Worm (Caenorhabditis elegans) whole organism, early embryonic: ENCODE results near the gene T26E4.2.
"Not testable (repeated sequence)": the region's sequence is repeated elsewhere in the genome, so short reads cannot be mapped to it uniquely, and the experiment has no call there.

Experiments
- B0310.2 ChIP-seq: sonication (generic microtip); optimal IDR thresholded peaks from 2 replicates; lab custom pipeline; 2016; ENCODE audit warnings: mild to moderate bottlenecking, missing genetic modification characterization, missing compliant biosample characterization
- F13C5.2 ChIP-seq: sonication (generic microtip); optimal IDR thresholded peaks from 2 replicates; lab custom pipeline; 2017; ENCODE audit warnings: mild to moderate bottlenecking, missing genetic modification characterization, inconsistent platforms, missing compliant biosample characterization
- aly-1 ChIP-seq: sonication (generic microtip); optimal IDR thresholded peaks from 2 replicates; lab custom pipeline; 2016; ENCODE audit warnings: missing genetic modification characterization, missing compliant biosample characterization
- ama-1 ChIP-seq: fragments of 150-350 bp; optimal IDR thresholded peaks from 2 replicates; lab custom pipeline; 2014
- ceh-13 ChIP-seq: fragments of 200-800 bp; sonication (Bioruptor generic); optimal IDR thresholded peaks from 2 replicates; lab custom pipeline; 2018; ENCODE audit warnings: mild to moderate bottlenecking, missing genetic modification characterization, missing compliant biosample characterization
- ceh-36 ChIP-seq: sonication (generic microtip); optimal IDR thresholded peaks from 2 replicates; lab custom pipeline; 2016; ENCODE audit warnings: missing genetic modification characterization, inconsistent platforms, missing compliant biosample characterization
- ets-7 ChIP-seq: sonication (generic microtip); optimal IDR thresholded peaks from 2 replicates; lab custom pipeline; 2016; ENCODE audit warnings: missing genotype, missing genetic modification characterization, missing compliant biosample characterization
- flt-1 ChIP-seq: fragments of 200-800 bp; sonication (Bioruptor generic); IDR thresholded peaks from 2 replicates; pipeline ENCODE4 v1.3.6; 2022; ENCODE audit warnings: missing genetic modification characterization, missing compliant biosample characterization
- hmbx-1 ChIP-seq: sonication (generic microtip); optimal IDR thresholded peaks from 2 replicates; lab custom pipeline; 2016; ENCODE audit warnings: mild to moderate bottlenecking, missing genetic modification characterization, missing compliant biosample characterization
- hmg-4 ChIP-seq: fragments of 200-800 bp; sonication (Bioruptor generic); optimal IDR thresholded peaks from 2 replicates; lab custom pipeline; 2018; ENCODE audit warnings: mild to moderate bottlenecking, missing genetic modification characterization, missing compliant biosample characterization
- hnd-1 ChIP-seq: sonication (generic microtip); optimal IDR thresholded peaks from 2 replicates; lab custom pipeline; 2016; ENCODE audit warnings: missing genetic modification characterization, missing compliant biosample characterization
- pes-1 ChIP-seq: fragments of 200-800 bp; sonication (Bioruptor generic); IDR thresholded peaks from 2 replicates; pipeline ENCODE4 v1.3.6; 2022; ENCODE audit warnings: missing genetic modification reagents, missing genetic modification characterization, missing compliant biosample characterization
- scrt-1 ChIP-seq: fragments of 200-800 bp; sonication (Bioruptor generic); IDR thresholded peaks from 2 replicates; pipeline ENCODE4 v1.3.6; 2022; ENCODE audit warnings: missing genetic modification characterization, missing compliant biosample characterization
- sea-1 ChIP-seq: fragments of 200-800 bp; sonication (Bioruptor generic); conservative IDR thresholded peaks from 2 replicates; pipeline ENCODE4 v1.3.6; 2022; ENCODE audit warnings: missing genetic modification characterization, missing compliant biosample characterization
- tbx-11 ChIP-seq: fragments of 200-800 bp; sonication (Bioruptor generic); IDR thresholded peaks from 2 replicates; pipeline ENCODE4 v1.3.6; 2022; ENCODE audit warnings: missing genetic modification characterization, missing compliant biosample characterization
- tbx-37 ChIP-seq: fragments of 200-800 bp; sonication (Bioruptor generic); conservative IDR thresholded peaks from 2 replicates; pipeline ENCODE4 v1.3.6; 2022; ENCODE audit warnings: missing genetic modification reagents, missing genetic modification characterization, missing compliant biosample characterization
- tra-4 ChIP-seq: sonication (generic microtip); optimal IDR thresholded peaks from 2 replicates; lab custom pipeline; 2017; ENCODE audit warnings: missing genetic modification characterization, missing compliant biosample characterization

The T26E4.2 gene

DNA sequence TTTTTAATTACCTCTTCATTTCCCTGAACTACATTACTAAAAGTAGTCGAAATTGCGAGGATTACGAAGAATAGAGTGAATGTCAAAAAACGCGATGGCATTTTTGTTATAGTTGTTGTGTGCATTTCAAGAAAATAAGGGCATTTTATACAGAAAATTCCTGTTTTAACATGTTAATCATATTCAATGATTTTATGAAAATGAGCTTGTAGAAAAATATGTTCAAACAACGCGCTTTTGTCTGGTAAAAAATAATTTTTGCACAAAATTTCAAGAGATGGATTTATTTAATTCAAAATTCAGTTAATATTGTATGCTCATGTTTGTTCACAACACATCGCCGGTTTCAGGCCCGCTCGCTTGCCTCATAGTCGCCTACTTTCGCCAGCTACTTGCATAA lies 16.9 kb downstream of the T26E4.2 start, which contains the start of gene T26E4.10:
Gene T26E4.10 (minus strand): TSS at position 101 of the 400 bp plus-strand sequence.
- TF ChIP-seq hnd-1 (tag; lab: Kevin White, UChicago) (no peak), B0310.2 (tag; lab: Kevin White, UChicago) (no peak), scrt-1 (GFP tag; lab: Robert Waterston, UW) (no peak), hmbx-1 (no peak), tbx-37 (GFP tag; lab: Robert Waterston, UW) (no peak), F13C5.2 (tag; lab: Kevin White, UChicago) (no peak), ceh-13 (GFP tag; lab: Kevin White, UChicago) (no peak), tra-4 (tag; lab: Kevin White, UChicago) (no peak), ets-7 (tag; lab: Kevin White, UChicago) (no peak), flt-1 (no peak), ama-1 (lab: Kevin White, UChicago) (no peak), ceh-36 (no peak), aly-1 (no peak), pes-1 (no peak), sea-1 (no peak)

DNA sequence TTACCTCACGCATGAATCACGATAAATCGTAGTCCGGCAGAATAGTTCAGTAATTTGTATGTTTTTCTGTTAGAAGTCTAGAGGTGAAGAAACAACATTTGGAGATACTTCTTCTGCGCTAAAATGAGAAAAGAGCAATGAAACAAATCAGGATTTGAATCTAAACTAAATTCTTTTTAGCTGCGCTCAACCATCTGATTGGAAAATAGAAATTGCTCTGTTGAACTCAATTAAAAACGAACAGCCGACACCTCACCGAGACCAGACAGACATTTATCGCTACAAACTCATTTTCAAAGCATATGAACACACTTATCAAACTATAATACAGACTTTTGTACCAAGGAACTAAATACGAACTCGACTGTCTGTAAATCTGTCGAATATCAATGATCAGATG lies 21.4 kb downstream of the T26E4.2 start, which contains the start of gene T26E4.9:
Gene T26E4.9 (minus strand): TSS at position 101 of the 400 bp plus-strand sequence.
- TF ChIP-seq hmbx-1; scrt-1 (GFP tag; lab: Robert Waterston, UW); ceh-36: not testable (repeated sequence)

DNA sequence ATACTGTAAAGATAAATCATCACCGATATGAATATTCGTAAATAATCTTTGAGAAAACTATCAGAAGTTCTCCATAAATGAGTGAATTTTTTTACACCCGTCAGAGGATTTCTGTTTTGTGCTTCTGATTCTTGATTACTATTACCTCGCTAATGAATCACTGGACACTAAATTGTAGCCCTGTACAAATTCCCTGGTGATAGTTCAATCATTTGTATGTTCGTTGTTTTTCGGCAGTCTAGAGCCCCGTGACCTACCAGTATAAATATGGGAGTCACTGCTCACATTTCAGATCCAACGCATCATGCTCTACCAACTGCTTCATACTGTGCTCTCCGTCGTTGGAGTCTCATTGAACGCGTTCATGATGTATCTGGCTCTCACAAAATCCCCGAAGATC lies 21.9 kb downstream of the T26E4.2 start, which contains the start of gene srd-27:
Gene srd-27 (plus strand): TSS at position 301 of the 400 bp plus-strand sequence.
- TF ChIP-seq ceh-36; tra-4 (tag; lab: Kevin White, UChicago); tbx-11 (GFP tag; lab: Robert Waterston, UW): not testable (repeated sequence)

DNA sequence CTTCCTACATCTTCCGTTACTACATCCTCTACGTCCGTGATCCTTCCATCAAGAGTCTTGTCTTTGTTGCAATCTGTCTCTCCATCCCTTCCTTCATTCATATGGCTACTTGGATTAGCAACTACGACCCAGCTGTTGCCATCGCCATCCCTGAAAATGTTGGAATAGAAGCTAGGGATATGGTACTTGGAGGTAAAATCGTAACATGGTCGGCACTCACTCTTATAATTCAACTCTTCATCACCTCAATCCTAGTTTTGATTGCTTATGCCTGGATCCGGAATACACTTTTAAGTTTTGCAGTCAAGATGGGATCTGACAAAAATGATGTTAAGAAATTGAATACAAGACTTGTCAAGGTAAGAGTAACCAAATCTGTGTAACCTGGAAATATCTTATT lies 22.6 kb downstream of the T26E4.2 start, which contains the start of gene T26E4.18:
Gene T26E4.18 (minus strand): TSS at position 101 of the 400 bp plus-strand sequence.
- not testable (repeated sequence) for TF ChIP-seq sea-1; ceh-13 (GFP tag; lab: Kevin White, UChicago); ama-1 (lab: Kevin White, UChicago)

DNA sequence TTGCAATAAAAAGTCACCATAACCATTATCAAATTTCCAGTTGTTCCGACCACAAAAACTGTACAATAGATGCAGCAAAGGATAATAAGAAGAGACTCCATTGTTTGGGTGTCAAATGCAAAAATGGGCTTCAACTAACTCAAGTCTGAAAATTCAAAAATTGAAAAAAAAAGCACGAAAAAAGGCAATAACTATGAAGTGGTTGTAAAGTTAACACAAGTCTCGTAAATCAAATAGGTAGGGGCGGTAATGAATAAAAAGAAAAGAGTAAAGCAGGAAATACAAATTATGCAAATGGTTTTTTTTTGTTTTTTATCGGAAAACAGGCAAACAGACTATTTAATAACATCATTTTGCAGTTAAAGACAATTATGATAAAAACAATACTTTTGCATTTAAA lies 26.2 kb downstream of the T26E4.2 start, which contains the start of gene srsx-38:
Gene srsx-38 (minus strand): TSS at position 101 of the 400 bp plus-strand sequence.
- TF ChIP-seq flt-1; F13C5.2 (tag; lab: Kevin White, UChicago); tbx-11 (GFP tag; lab: Robert Waterston, UW): not testable (repeated sequence)

DNA sequence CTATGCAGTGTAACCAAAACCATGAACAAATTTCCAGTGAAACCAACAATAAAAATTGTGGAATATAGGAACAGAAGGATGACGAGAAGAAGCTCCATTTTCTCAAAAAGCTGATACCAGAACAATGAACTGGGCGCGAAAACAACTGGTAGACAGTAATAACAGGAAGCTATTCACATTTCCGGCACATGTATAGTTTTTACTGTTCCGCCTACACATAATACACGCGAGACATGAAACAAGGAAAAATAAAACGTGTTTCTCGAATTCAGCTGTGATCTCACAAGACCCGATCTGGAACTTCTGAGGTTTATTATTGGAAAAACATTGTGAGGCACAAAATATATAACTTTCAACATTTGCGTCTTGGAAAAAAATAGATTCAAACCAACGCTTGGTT lies 28.4 kb downstream of the T26E4.2 start, which contains the start of gene srsx-36:
Gene srsx-36 (minus strand): TSS at position 101 of the 400 bp plus-strand sequence.
- no peak for TF ChIP-seq aly-1
- no peak for TF ChIP-seq sea-1
- TF ChIP-seq tbx-37 (GFP tag; lab: Robert Waterston, UW): no peak
- no peak for TF ChIP-seq ets-7 (tag; lab: Kevin White, UChicago)
- no peak for TF ChIP-seq ceh-36
- no peak for TF ChIP-seq ama-1 (lab: Kevin White, UChicago)
- TF ChIP-seq flt-1: no peak
- no peak for TF ChIP-seq scrt-1 (GFP tag; lab: Robert Waterston, UW)
- no peak for TF ChIP-seq ceh-13 (GFP tag; lab: Kevin White, UChicago)
- no peak for TF ChIP-seq pes-1
- no peak for TF ChIP-seq B0310.2 (tag; lab: Kevin White, UChicago)
- no peak for TF ChIP-seq hmbx-1
- TF ChIP-seq tbx-11 (GFP tag; lab: Robert Waterston, UW): no peak
- TF ChIP-seq hnd-1 (tag; lab: Kevin White, UChicago): no peak
- no peak for TF ChIP-seq tra-4 (tag; lab: Kevin White, UChicago)
- no peak for TF ChIP-seq hmg-4 (GFP tag; lab: Kevin White, UChicago)
- TF ChIP-seq F13C5.2 (tag; lab: Kevin White, UChicago): no peak

DNA sequence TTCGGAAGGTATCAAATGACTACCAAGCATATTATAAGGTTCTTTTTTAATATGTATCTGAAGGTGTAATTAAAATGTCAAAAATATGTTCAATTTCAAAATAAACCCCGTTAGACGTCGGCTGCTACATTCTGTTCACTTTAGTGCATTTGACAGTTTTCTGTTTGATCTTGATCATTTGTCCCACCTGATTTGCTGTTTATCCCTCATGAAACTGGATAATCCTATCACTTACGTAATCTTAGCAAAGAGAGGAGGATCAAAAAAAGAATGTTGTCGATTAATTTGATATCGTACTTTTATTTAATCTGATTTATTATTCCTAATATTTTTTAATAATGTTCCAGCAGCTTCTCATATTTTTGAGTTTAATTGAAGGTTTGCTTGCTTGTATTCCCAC lies 29.3 kb downstream of the T26E4.2 start, which contains the start of gene F54B8.1:
Gene F54B8.1 (plus strand): TSS at position 301 of the 400 bp plus-strand sequence.
- TF ChIP-seq ceh-13 (GFP tag; lab: Kevin White, UChicago) (no peak), sea-1 (no peak), hmg-4 (GFP tag; lab: Kevin White, UChicago) (no peak), tbx-11 (GFP tag; lab: Robert Waterston, UW) (no peak), F13C5.2 (tag; lab: Kevin White, UChicago) (no peak), flt-1 (no peak)

DNA sequence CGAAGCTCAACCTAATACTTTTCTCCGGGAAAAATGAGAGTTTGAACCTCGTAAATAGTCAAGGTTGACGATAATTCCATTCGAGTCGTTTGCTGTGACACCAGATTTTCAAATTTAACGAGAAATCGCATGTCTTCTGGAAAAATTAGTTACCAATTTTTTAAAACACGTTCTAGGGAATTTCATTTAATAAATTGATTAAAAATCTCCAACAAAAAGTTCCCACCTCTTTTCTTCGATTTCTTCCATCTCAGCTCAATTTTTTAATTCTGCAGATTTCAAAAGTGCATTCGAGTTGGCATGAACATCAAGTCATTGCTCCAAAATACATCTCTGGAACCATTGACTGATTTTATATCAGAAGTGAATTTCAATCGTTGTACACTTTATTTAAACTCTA lies 30.8 kb downstream of the T26E4.2 start, which contains the start of gene nhr-282:
Gene nhr-282 (plus strand): TSS at position 301 of the 400 bp plus-strand sequence.
- not testable (repeated sequence) for TF ChIP-seq tbx-11 (GFP tag; lab: Robert Waterston, UW); tra-4 (tag; lab: Kevin White, UChicago); hnd-1 (tag; lab: Kevin White, UChicago)

DNA sequence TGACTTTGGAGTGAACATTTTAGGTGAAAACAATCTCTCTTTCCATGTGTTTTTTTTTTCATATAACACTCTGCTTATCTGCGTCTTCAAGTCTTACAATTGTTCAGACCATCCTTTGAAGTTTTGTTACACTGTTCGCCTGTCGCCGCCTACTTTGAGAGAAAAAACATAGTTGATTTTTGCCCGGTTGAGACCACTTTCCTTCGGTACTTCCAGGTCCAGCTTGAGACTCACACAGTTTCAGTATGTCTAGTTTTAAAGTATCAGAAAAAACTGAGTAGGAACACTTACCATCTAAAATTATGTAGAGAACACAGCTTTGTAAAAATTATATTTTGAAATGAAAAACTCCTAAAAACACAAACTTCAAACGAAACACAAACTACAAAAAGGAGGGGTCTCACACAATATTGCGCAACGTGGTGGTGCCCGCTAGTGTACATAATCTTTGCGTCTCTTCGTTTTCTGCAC lies 34.8 kb downstream of the T26E4.2 start, which contains the start of the genes fbxa-69 and F54B8.4:
Gene fbxa-69 (minus strand): TSS at position 10 of the 471 bp plus-strand sequence.
Gene F54B8.4 (plus strand): TSS at position 421 of the 471 bp plus-strand sequence.
- TF ChIP-seq F13C5.2 (tag; lab: Kevin White, UChicago) (no peak), tbx-37 (GFP tag; lab: Robert Waterston, UW) (no peak), ceh-13 (GFP tag; lab: Kevin White, UChicago) (no peak), tbx-11 (GFP tag; lab: Robert Waterston, UW) (no peak), aly-1 (no peak), hmbx-1 (no peak), B0310.2 (tag; lab: Kevin White, UChicago) (no peak)
